Worm (Caenorhabditis elegans) whole organism, L2 larva: ENCODE results near the gene str-25.

Source experiments
- alr-1 ChIP-seq: fragments of 150-350 bp; optimal IDR thresholded peaks from 2 replicates; lab custom pipeline; 2014; ENCODE audit warnings: missing biosample characterization, missing genetic modification characterization
- skn-1 ChIP-seq: sonication (generic microtip); optimal IDR thresholded peaks from 2 replicates; lab custom pipeline; 2017; ENCODE audit warnings: missing biosample characterization, missing genetic modification characterization

DNA sequence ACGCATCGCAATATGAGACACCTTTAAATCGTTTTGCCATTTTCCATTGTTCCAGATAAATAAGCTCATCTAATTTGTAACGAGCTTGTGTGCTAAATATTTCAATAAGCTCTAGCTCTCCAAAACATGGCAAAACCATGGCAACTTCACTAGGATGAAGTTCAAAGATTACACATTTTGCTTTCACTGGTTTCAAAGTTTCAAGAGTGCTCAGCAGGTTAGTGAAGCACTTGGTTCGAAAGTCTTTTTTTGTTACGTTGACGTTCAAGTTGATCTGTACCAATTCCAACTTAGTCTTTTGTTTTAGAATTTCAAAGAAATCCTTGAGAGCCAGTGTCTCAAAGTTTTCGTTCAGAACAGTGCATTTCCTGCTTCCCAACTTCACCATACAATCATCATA lies 26.9 kb downstream of the str-25 start, which contains the start of gene fbxa-18:
- TF ChIP-seq alr-1 (tag; lab: Kevin White, UChicago) (no peak), skn-1 (no peak)
